Worm (Caenorhabditis elegans) whole organism, midembryonic: Measurements from ENCODE around the gene K09F6.11.
"Not testable (repeated sequence)": the region's sequence is repeated elsewhere in the genome, so short reads cannot be mapped to it uniquely, and the experiment has no call there.

ENCODE experiments used
- T22C8.4 ChIP-seq: fragments of 200-800 bp; sonication (Bioruptor generic); IDR thresholded peaks from 2 replicates; pipeline ENCODE4 v1.3.6; 2022; ENCODE audit warnings: missing genetic modification characterization, missing compliant biosample characterization
- cog-1 ChIP-seq: sonication (generic microtip); optimal IDR thresholded peaks from 2 replicates; lab custom pipeline; 2016; ENCODE audit warnings: missing genetic modification characterization, missing compliant biosample characterization
- flt-1 ChIP-seq: fragments of 200-800 bp; sonication (Bioruptor generic); IDR thresholded peaks from 2 replicates; pipeline ENCODE4 v1.3.6; 2022; ENCODE audit warnings: missing genetic modification characterization, missing compliant biosample characterization
- klf-2 ChIP-seq: fragments of 200-800 bp; sonication (Bioruptor generic); conservative IDR thresholded peaks from 2 replicates; pipeline ENCODE4 v1.3.6; 2022; ENCODE audit warnings: missing genetic modification reagents, missing genetic modification characterization, missing compliant biosample characterization
- med-1 ChIP-seq: sonication (generic microtip); optimal IDR thresholded peaks from 2 replicates; lab custom pipeline; 2017; ENCODE audit warnings: missing genetic modification characterization, mild to moderate bottlenecking, missing compliant biosample characterization, antibody characterized with exemption, missing genetic modification reagents; ENCODE audit not compliant: insufficient read depth
- ref-1 ChIP-seq: fragments of 200-800 bp; sonication (Bioruptor generic); conservative IDR thresholded peaks from 2 replicates; pipeline ENCODE4 v1.3.6; 2022; ENCODE audit warnings: missing genetic modification reagents, missing genetic modification characterization, missing compliant biosample characterization
- tab-1 ChIP-seq: fragments of 200-800 bp; sonication (Bioruptor generic); IDR thresholded peaks from 2 replicates; pipeline ENCODE4 v1.3.6; 2022; ENCODE audit warnings: missing genetic modification characterization, missing compliant biosample characterization
- ztf-23 ChIP-seq: fragments of 200-800 bp; sonication (Bioruptor generic); IDR thresholded peaks from 2 replicates; pipeline ENCODE4 v1.3.6; 2022; ENCODE audit warnings: missing genetic modification reagents, missing genetic modification characterization, missing compliant biosample characterization
- ztf-29 ChIP-seq: fragments of 200-800 bp; sonication (Bioruptor generic); IDR thresholded peaks from 2 replicates; pipeline ENCODE4 v1.3.6; 2022; ENCODE audit warnings: missing genetic modification reagents, missing genetic modification characterization, missing compliant biosample characterization

K09F6.11 gene

ce11 chrII:2277418-2277817 is 2.5 kb upstream of the K09F6.11 start, which contains the start of gene K09F6.15:
K09F6.15 (minus strand) TSS chrII:2277518.
- TF ChIP-seq klf-2 (GFP tag; lab: Robert Waterston, UW) (no peak), tab-1 (GFP tag; lab: Robert Waterston, UW) (no peak), ztf-23 (GFP tag; lab: Robert Waterston, UW) (no peak), T22C8.4 (GFP tag; lab: Robert Waterston, UW) (no peak), ref-1 (GFP tag; lab: Robert Waterston, UW) (no peak), ztf-29 (GFP tag; lab: Robert Waterston, UW) (no peak), cog-1 (tag; lab: Kevin White, UChicago) (no peak), flt-1 (no peak)

- TF ChIP-seq ref-1 (GFP tag; lab: Robert Waterston, UW), result no peak
- TF ChIP-seq cog-1 (tag; lab: Kevin White, UChicago), result no peak
- TF ChIP-seq flt-1, result no peak
- no peak for TF ChIP-seq ztf-29 (GFP tag; lab: Robert Waterston, UW)
- TF ChIP-seq ztf-23 (GFP tag; lab: Robert Waterston, UW), result no peak
- no peak for TF ChIP-seq T22C8.4 (GFP tag; lab: Robert Waterston, UW)
- TF ChIP-seq klf-2 (GFP tag; lab: Robert Waterston, UW), result no peak
- no peak for TF ChIP-seq med-1
- no peak for TF ChIP-seq tab-1 (GFP tag; lab: Robert Waterston, UW)
Measured at ce11 chrII:2279263-2279662, 676 bp upstream of the K09F6.11 start, which contains the start of gene K09F6.6. K09F6.6 (minus strand) TSS chrII:2279305.

- TF ChIP-seq med-1; ztf-29 (GFP tag; lab: Robert Waterston, UW); T22C8.4 (GFP tag; lab: Robert Waterston, UW): not testable (repeated sequence)
Measured at ce11 chrII:2282599-2282998, 2.7 kb downstream of the K09F6.11 start, which contains the start of gene K09F6.9. K09F6.9 (minus strand) TSS chrII:2282699.

- no peak for TF ChIP-seq T22C8.4 (GFP tag; lab: Robert Waterston, UW)
- TF ChIP-seq flt-1, result no peak
- TF ChIP-seq cog-1 (tag; lab: Kevin White, UChicago), result no peak
- no peak for TF ChIP-seq med-1
- no peak for TF ChIP-seq ref-1 (GFP tag; lab: Robert Waterston, UW)
- TF ChIP-seq klf-2 (GFP tag; lab: Robert Waterston, UW), result no peak
- TF ChIP-seq ztf-23 (GFP tag; lab: Robert Waterston, UW), result no peak
- no peak for TF ChIP-seq tab-1 (GFP tag; lab: Robert Waterston, UW)
- TF ChIP-seq ztf-29 (GFP tag; lab: Robert Waterston, UW), result no peak
Measured at ce11 chrII:2284703-2285102, 4.8 kb downstream of the K09F6.11 start.

- no peak for TF ChIP-seq ref-1 (GFP tag; lab: Robert Waterston, UW)
- no peak for TF ChIP-seq med-1
- TF ChIP-seq T22C8.4 (GFP tag; lab: Robert Waterston, UW), result no peak
- TF ChIP-seq ztf-23 (GFP tag; lab: Robert Waterston, UW), result no peak
- no peak for TF ChIP-seq flt-1
- no peak for TF ChIP-seq ztf-29 (GFP tag; lab: Robert Waterston, UW)
- TF ChIP-seq tab-1 (GFP tag; lab: Robert Waterston, UW), result no peak
- TF ChIP-seq klf-2 (GFP tag; lab: Robert Waterston, UW), result no peak
- no peak for TF ChIP-seq cog-1 (tag; lab: Kevin White, UChicago)
Measured at ce11 chrII:2288798-2289197, 8.9 kb downstream of the K09F6.11 start, which contains the start of the genes K09F6.10 and K09F6.13. K09F6.10 (minus strand) TSS chrII:2288883. K09F6.13 (plus strand) TSS chrII:2289114.

ce11 chrII:2289441-2289840 is 9.5 kb downstream of the K09F6.11 start:
- TF ChIP-seq ztf-23 (GFP tag; lab: Robert Waterston, UW), result no peak
- TF ChIP-seq med-1, result no peak
- no peak for TF ChIP-seq tab-1 (GFP tag; lab: Robert Waterston, UW)
- TF ChIP-seq ztf-29 (GFP tag; lab: Robert Waterston, UW), result no peak
- no peak for TF ChIP-seq klf-2 (GFP tag; lab: Robert Waterston, UW)

ce11 chrII:2292027-2292426 is 12.1 kb downstream of the K09F6.11 start, which contains the start of gene K09F6.7:
K09F6.7 (minus strand) TSS chrII:2292127.
- TF ChIP-seq cog-1 (tag; lab: Kevin White, UChicago), result no peak

ce11 chrII:2292549-2292948 is 12.6 kb downstream of the K09F6.11 start:
- TF ChIP-seq ztf-29 (GFP tag; lab: Robert Waterston, UW) (no peak), ztf-23 (GFP tag; lab: Robert Waterston, UW) (no peak), cog-1 (tag; lab: Kevin White, UChicago) (no peak), flt-1 (no peak), klf-2 (GFP tag; lab: Robert Waterston, UW) (no peak), T22C8.4 (GFP tag; lab: Robert Waterston, UW) (no peak), ref-1 (GFP tag; lab: Robert Waterston, UW) (no peak), tab-1 (GFP tag; lab: Robert Waterston, UW) (no peak), med-1 (no peak)

- TF ChIP-seq ref-1 (GFP tag; lab: Robert Waterston, UW) (no peak), cog-1 (tag; lab: Kevin White, UChicago) (no peak), ztf-29 (GFP tag; lab: Robert Waterston, UW) (no peak), T22C8.4 (GFP tag; lab: Robert Waterston, UW) (no peak), ztf-23 (GFP tag; lab: Robert Waterston, UW) (no peak), tab-1 (GFP tag; lab: Robert Waterston, UW) (no peak), med-1 (no peak), flt-1 (no peak), klf-2 (GFP tag; lab: Robert Waterston, UW) (no peak)
Measured at ce11 chrII:2295817-2296315, 15.9 kb downstream of the K09F6.11 start, which contains the start of gene fbxc-25. fbxc-25 (minus strand) TSS chrII:2296265.

- no peak for TF ChIP-seq flt-1
- TF ChIP-seq ref-1 (GFP tag; lab: Robert Waterston, UW), result no peak
- no peak for TF ChIP-seq tab-1 (GFP tag; lab: Robert Waterston, UW)
- TF ChIP-seq med-1, result no peak
- no peak for TF ChIP-seq T22C8.4 (GFP tag; lab: Robert Waterston, UW)
- TF ChIP-seq klf-2 (GFP tag; lab: Robert Waterston, UW), result no peak
- no peak for TF ChIP-seq cog-1 (tag; lab: Kevin White, UChicago)
- no peak for TF ChIP-seq ztf-23 (GFP tag; lab: Robert Waterston, UW)
- TF ChIP-seq ztf-29 (GFP tag; lab: Robert Waterston, UW), result no peak
Measured at ce11 chrII:2298742-2299141, 18.8 kb downstream of the K09F6.11 start, which contains the start of gene B0281.4. B0281.4 (minus strand) TSS chrII:2298842.
